Fruit fly (Drosophila melanogaster) whole organism, embryonic: ENCODE measurements around the gene Mkp3.

ENCODE experiments used
- Atf-2 ChIP-seq: fragments of 200-800 bp; sonication (Bioruptor generic); optimal IDR thresholded peaks from 2 replicates; lab custom pipeline; 2016; ENCODE audit warnings: missing biosample characterization, missing genetic modification characterization
- Atf3 ChIP-seq: fragments of 200-800 bp; sonication (Bioruptor generic); optimal IDR thresholded peaks from 3 replicates; lab custom pipeline; 2016; ENCODE audit warnings: missing biosample characterization, missing genetic modification characterization
- BtbVII ChIP-seq: fragments of 200-800 bp; sonication (Bioruptor generic); optimal IDR thresholded peaks from 3 replicates; lab custom pipeline; 2017; ENCODE audit warnings: missing biosample characterization, mild to moderate bottlenecking, missing genetic modification characterization
- CG10267 ChIP-seq: fragments of 200-800 bp; sonication (Bioruptor generic); optimal IDR thresholded peaks from 2 replicates; lab custom pipeline; 2018; ENCODE audit warnings: missing biosample characterization, mild to moderate bottlenecking, missing genetic modification characterization, moderate library complexity
- CG10431 ChIP-seq: fragments of 200-800 bp; sonication (Bioruptor generic); optimal IDR thresholded peaks from 3 replicates; lab custom pipeline; 2018; ENCODE audit warnings: missing biosample characterization, mild to moderate bottlenecking, missing genetic modification characterization
- CG12155 ChIP-seq: fragments of 200-800 bp; sonication (Bioruptor generic); optimal IDR thresholded peaks from 3 replicates; lab custom pipeline; 2016; ENCODE audit warnings: missing biosample characterization, missing genetic modification characterization
- CG12219 ChIP-seq: fragments of 200-800 bp; sonication (Bioruptor generic); optimal IDR thresholded peaks from 3 replicates; lab custom pipeline; 2018; ENCODE audit warnings: missing biosample characterization, mild to moderate bottlenecking, missing genetic modification characterization
- CG12236 ChIP-seq: fragments of 200-800 bp; sonication (Bioruptor generic); optimal IDR thresholded peaks from 2 replicates; lab custom pipeline; 2016; ENCODE audit warnings: missing biosample characterization, missing genetic modification characterization
- CG12391 ChIP-seq: fragments of 200-800 bp; sonication (Bioruptor generic); optimal IDR thresholded peaks from 3 replicates; lab custom pipeline; 2018; ENCODE audit warnings: missing biosample characterization, mild to moderate bottlenecking, missing genetic modification characterization, moderate library complexity
- CG15011 ChIP-seq: fragments of 200-800 bp; sonication (Bioruptor generic); optimal IDR thresholded peaks from 3 replicates; lab custom pipeline; 2018; ENCODE audit warnings: missing biosample characterization, mild to moderate bottlenecking, missing genetic modification characterization
- CG1647 ChIP-seq: fragments of 200-800 bp; sonication (Bioruptor generic); optimal IDR thresholded peaks from 3 replicates; lab custom pipeline; 2016; ENCODE audit warnings: missing biosample characterization, missing genetic modification characterization
- CG16863 ChIP-seq: fragments of 200-800 bp; sonication (Bioruptor generic); optimal IDR thresholded peaks from 3 replicates; lab custom pipeline; 2016; ENCODE audit warnings: missing biosample characterization, missing genetic modification characterization
- CG18011 ChIP-seq: fragments of 200-800 bp; sonication (Bioruptor generic); optimal IDR thresholded peaks from 2 replicates; lab custom pipeline; 2017; ENCODE audit warnings: missing biosample characterization, missing genetic modification characterization, mild to moderate bottlenecking, moderate library complexity, missing genotype
- CG18476 ChIP-seq: fragments of 200-800 bp; sonication (Bioruptor generic); optimal IDR thresholded peaks from 2 replicates; lab custom pipeline; 2016; ENCODE audit warnings: missing biosample characterization, mild to moderate bottlenecking, missing genetic modification characterization
- CG31441 ChIP-seq: fragments of 200-800 bp; sonication (Bioruptor generic); IDR thresholded peaks from 2 replicates; pipeline ENCODE4 v1.3.6; 2022; ENCODE audit warnings: missing biosample characterization, missing genetic modification characterization
- CG32772 ChIP-seq: fragments of 200-800 bp; sonication (Bioruptor generic); IDR thresholded peaks from 2 replicates; pipeline ENCODE4 v1.3.6; 2022; ENCODE audit warnings: missing biosample characterization, missing genetic modification characterization
- CG4854 ChIP-seq: fragments of 200-800 bp; sonication (Bioruptor generic); optimal IDR thresholded peaks from 2 replicates; lab custom pipeline; 2016; ENCODE audit warnings: missing biosample characterization, missing genetic modification characterization, inconsistent platforms
- CG6175 ChIP-seq: fragments of 200-800 bp; sonication (Bioruptor generic); IDR thresholded peaks from 3 replicates; pipeline ENCODE4 v1.3.6; 2022; ENCODE audit warnings: missing biosample characterization, missing genetic modification characterization
- CG7271 ChIP-seq: fragments of 200-800 bp; sonication (Bioruptor generic); optimal IDR thresholded peaks from 2 replicates; lab custom pipeline; 2018; ENCODE audit warnings: missing biosample characterization, mild to moderate bottlenecking, missing genetic modification characterization, moderate library complexity
- CG8281 ChIP-seq: fragments of 200-800 bp; sonication (Bioruptor generic); optimal IDR thresholded peaks from 2 replicates; lab custom pipeline; 2018; ENCODE audit warnings: missing biosample characterization, mild to moderate bottlenecking, missing genetic modification characterization, moderate library complexity
- CG8765 ChIP-seq: fragments of 200-800 bp; sonication (Bioruptor generic); IDR thresholded peaks from 2 replicates; pipeline ENCODE4 v1.3.6; 2022; ENCODE audit warnings: missing biosample characterization, missing genetic modification characterization
- CG9437 ChIP-seq: fragments of 200-800 bp; sonication (Bioruptor generic); optimal IDR thresholded peaks from 2 replicates; lab custom pipeline; 2018; ENCODE audit warnings: missing biosample characterization, mild to moderate bottlenecking, missing genetic modification characterization
- CG9932 ChIP-seq: fragments of 200-800 bp; sonication (Bioruptor generic); IDR thresholded peaks from 2 replicates; pipeline ENCODE4 v1.3.6; 2022; ENCODE audit warnings: missing biosample characterization, missing genetic modification characterization
- Camta ChIP-seq: fragments of 200-800 bp; sonication (Bioruptor generic); optimal IDR thresholded peaks from 2 replicates; lab custom pipeline; 2016; ENCODE audit warnings: missing biosample characterization, missing genetic modification characterization
- Chrac-16 ChIP-seq: fragments of 200-800 bp; sonication (Bioruptor generic); optimal IDR thresholded peaks from 3 replicates; lab custom pipeline; 2016; ENCODE audit warnings: missing biosample characterization, missing genetic modification characterization
- Dad ChIP-seq: fragments of 200-800 bp; sonication (Bioruptor generic); optimal IDR thresholded peaks from 3 replicates; lab custom pipeline; 2016; ENCODE audit warnings: missing biosample characterization, missing genetic modification characterization
- Dip3 ChIP-seq: fragments of 200-800 bp; sonication (Bioruptor generic); optimal IDR thresholded peaks from 3 replicates; lab custom pipeline; 2016; ENCODE audit warnings: missing biosample characterization, missing genetic modification characterization
- ERR ChIP-seq: fragments of 200-800 bp; sonication (Bioruptor generic); optimal IDR thresholded peaks from 2 replicates; lab custom pipeline; 2016; ENCODE audit warnings: missing biosample characterization, missing genetic modification characterization
- Fer1 ChIP-seq: fragments of 200-800 bp; sonication (Bioruptor generic); optimal IDR thresholded peaks from 2 replicates; lab custom pipeline; 2017; ENCODE audit warnings: missing biosample characterization, mild to moderate bottlenecking, missing genetic modification characterization
- Fer2 ChIP-seq: fragments of 200-800 bp; sonication (Bioruptor generic); optimal IDR thresholded peaks from 2 replicates; lab custom pipeline; 2018; ENCODE audit warnings: missing biosample characterization, mild to moderate bottlenecking, missing genetic modification characterization, moderate library complexity
- H2.0 ChIP-seq: fragments of 200-800 bp; sonication (Bioruptor generic); IDR thresholded peaks from 2 replicates; pipeline ENCODE4 v1.3.6; 2022; ENCODE audit warnings: missing biosample characterization, missing genetic modification characterization
- HLHmδ ChIP-seq: fragments of 200-800 bp; sonication (Bioruptor generic); optimal IDR thresholded peaks from 2 replicates; lab custom pipeline; 2018; ENCODE audit warnings: missing biosample characterization, mild to moderate bottlenecking, missing genetic modification characterization, moderate library complexity
- HmgZ ChIP-seq: fragments of 200-800 bp; sonication (Bioruptor generic); optimal IDR thresholded peaks from 2 replicates; lab custom pipeline; 2018; ENCODE audit warnings: missing biosample characterization, mild to moderate bottlenecking, missing genetic modification characterization
- NFAT ChIP-seq: fragments of 200-800 bp; sonication (Bioruptor generic); IDR thresholded peaks from 2 replicates; pipeline ENCODE4 v1.3.6; 2022; ENCODE audit warnings: missing biosample characterization, missing genetic modification characterization
- PHDP ChIP-seq: fragments of 200-800 bp; sonication (Bioruptor generic); optimal IDR thresholded peaks from 3 replicates; lab custom pipeline; 2018; ENCODE audit warnings: missing biosample characterization, mild to moderate bottlenecking, missing genetic modification characterization, moderate library complexity
- Poxn ChIP-seq: fragments of 200-800 bp; sonication (Bioruptor generic); IDR thresholded peaks from 2 replicates; pipeline ENCODE4 v1.3.6; 2022; ENCODE audit warnings: missing biosample characterization, missing genetic modification characterization
- Spps ChIP-seq: fragments of 200-800 bp; sonication (Bioruptor generic); optimal IDR thresholded peaks from 2 replicates; lab custom pipeline; 2018; ENCODE audit warnings: missing biosample characterization, mild to moderate bottlenecking, missing genetic modification characterization
- YL-1 ChIP-seq: fragments of 200-800 bp; sonication (Bioruptor generic); optimal IDR thresholded peaks from 3 replicates; lab custom pipeline; 2017; ENCODE audit warnings: missing biosample characterization, mild to moderate bottlenecking, missing genetic modification characterization
- abd-A ChIP-seq: fragments of 200-800 bp; sonication (Bioruptor generic); optimal IDR thresholded peaks from 3 replicates; lab custom pipeline; 2019; ENCODE audit warnings: missing biosample characterization, mild to moderate bottlenecking, missing genetic modification characterization, moderate library complexity
- ci ChIP-seq: fragments of 200-800 bp; sonication (Bioruptor generic); IDR thresholded peaks from 3 replicates; pipeline ENCODE4 v1.3.6; 2022; ENCODE audit warnings: missing biosample characterization, missing genetic modification characterization
- crc ChIP-seq: fragments of 200-800 bp; sonication (Bioruptor generic); optimal IDR thresholded peaks from 2 replicates; lab custom pipeline; 2016; ENCODE audit warnings: missing biosample characterization, missing genetic modification characterization
- fd3F ChIP-seq: fragments of 200-800 bp; sonication (Bioruptor generic); optimal IDR thresholded peaks from 2 replicates; lab custom pipeline; 2018; ENCODE audit warnings: missing biosample characterization, mild to moderate bottlenecking, missing genetic modification characterization, moderate library complexity
- insv ChIP-seq, 2 experiments: fragments of 200-800 bp; sonication (Bioruptor generic); optimal IDR thresholded peaks; 3 replicates each; lab custom pipeline; 2016 to 2018; ENCODE audit warnings: missing biosample characterization in 2 of 2, missing genetic modification characterization in 2 of 2
- kah ChIP-seq: fragments of 200-800 bp; sonication (Bioruptor generic); optimal IDR thresholded peaks from 2 replicates; lab custom pipeline; 2018; ENCODE audit warnings: missing biosample characterization, mild to moderate bottlenecking, missing genetic modification characterization
- kni ChIP-seq: fragments of 200-800 bp; sonication (Bioruptor generic); optimal IDR thresholded peaks from 3 replicates; lab custom pipeline; 2017; ENCODE audit warnings: mild to moderate bottlenecking, missing biosample characterization, missing genetic modification reagents, missing genetic modification characterization
- nom ChIP-seq: fragments of 200-800 bp; sonication (Bioruptor generic); optimal IDR thresholded peaks from 2 replicates; lab custom pipeline; 2017; ENCODE audit warnings: missing biosample characterization, missing genetic modification characterization, mild to moderate bottlenecking, moderate library complexity, missing genetic modification reagents
- org-1 ChIP-seq: fragments of 200-800 bp; sonication (Bioruptor generic); optimal IDR thresholded peaks from 2 replicates; lab custom pipeline; 2017; ENCODE audit warnings: missing biosample characterization, missing genetic modification characterization
- repo ChIP-seq: fragments of 200-800 bp; sonication (Bioruptor generic); optimal IDR thresholded peaks from 2 replicates; lab custom pipeline; 2016; ENCODE audit warnings: missing biosample characterization, missing genetic modification characterization
- wor ChIP-seq: fragments of 200-800 bp; sonication (Bioruptor generic); IDR thresholded peaks from 2 replicates; pipeline ENCODE4 v1.3.6; 2022; ENCODE audit warnings: missing biosample characterization, missing genetic modification characterization

Mkp3 gene

DNA sequence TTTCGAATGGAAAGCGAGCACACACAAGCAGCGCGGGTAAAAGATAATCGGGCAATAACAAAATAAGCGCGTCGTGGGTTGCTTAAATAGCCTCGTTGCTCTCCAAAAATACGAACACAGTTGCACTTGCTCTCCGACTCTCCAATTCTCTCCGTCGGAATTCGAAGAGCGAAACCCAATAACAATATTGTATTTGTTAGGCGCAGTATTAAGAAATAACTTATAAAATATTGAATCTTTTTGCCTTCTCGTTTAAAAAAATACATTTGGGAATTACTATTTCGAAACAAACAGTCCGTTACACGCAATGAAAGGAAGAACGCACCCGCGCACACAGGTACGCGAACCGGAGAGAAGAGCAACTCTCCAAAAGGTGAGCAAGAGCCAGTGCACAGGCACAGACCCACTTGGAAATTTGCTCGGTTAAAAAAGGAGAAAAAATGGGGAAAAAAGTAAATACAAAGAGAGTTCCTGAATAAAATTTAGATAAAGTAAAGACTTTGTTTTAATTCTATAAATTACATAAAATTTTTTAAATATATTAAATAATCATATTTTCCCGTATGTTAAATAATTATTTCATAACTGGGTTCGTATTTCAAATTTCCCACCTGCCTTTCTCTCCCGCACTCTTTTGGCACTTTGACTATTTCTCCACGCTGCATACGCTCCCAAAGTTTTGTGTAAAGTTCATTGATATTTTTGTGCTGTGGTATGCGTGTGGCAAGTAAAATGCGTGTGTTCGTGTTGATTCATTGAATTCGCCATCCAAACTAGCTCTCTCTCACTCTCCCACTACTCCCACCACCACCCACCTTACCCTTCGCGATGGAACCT lies at the start of gene Mkp3 (continued):
- TF ChIP-seq Poxn (GFP tag; lab: Robert Waterston, UW), result peak; percentile 65
- TF ChIP-seq PHDP (tag; lab: Kevin White, UChicago), result peak; percentile 94
- TF ChIP-seq HmgZ (tag; lab: Kevin White, UChicago), result peak; percentile 91
- no peak for TF ChIP-seq CG16863 (GFP tag; lab: Kevin White, UChicago)
- TF ChIP-seq CG1647, result no peak
- TF ChIP-seq CG18011 (GFP tag; lab: Kevin White, UChicago), result peak; percentile 80
- TF ChIP-seq H2.0 (GFP tag; lab: Robert Waterston, UW), result peak; percentile 87
- peak; percentile 63 for TF ChIP-seq CG18476 (GFP tag; lab: Kevin White, UChicago)
- no peak for TF ChIP-seq crc (GFP tag; lab: Kevin White, UChicago)
- no peak for TF ChIP-seq HLHmδ (GFP tag; lab: Kevin White, UChicago)
- peak; percentile 91 for TF ChIP-seq CG12391 (tag; lab: Kevin White, UChicago)
- peak; percentile 79 for TF ChIP-seq wor
- peak; percentile 86 for TF ChIP-seq Fer2 (tag; lab: Kevin White, UChicago)
- TF ChIP-seq CG9932, result peak; percentile 89
- TF ChIP-seq Atf3, result no peak
- TF ChIP-seq Camta, result no peak
- no peak for TF ChIP-seq ERR (GFP tag; lab: Kevin White, UChicago)
- no peak for TF ChIP-seq abd-A (tag; lab: Kevin White, UChicago)
- TF ChIP-seq CG32772, result peak; percentile 91
- TF ChIP-seq Atf-2 (GFP tag; lab: Kevin White, UChicago), result no peak
- peak; percentile 84 for TF ChIP-seq nom
- no peak for TF ChIP-seq repo (GFP tag; lab: Kevin White, UChicago)
- peak; percentile 59 for TF ChIP-seq YL-1
- TF ChIP-seq kah (GFP tag; lab: Kevin White, UChicago), result peak; percentile 57
- peak; percentile 77; the same call in 1 of the 2 replicates for TF ChIP-seq CG8765 (GFP tag; lab: Robert Waterston, UW)
- peak; percentile 48 for TF ChIP-seq Spps
- TF ChIP-seq Dip3 (GFP tag; lab: Kevin White, UChicago), result no peak
- TF ChIP-seq fd3F (GFP tag; lab: Kevin White, UChicago), result peak; percentile 85
- TF ChIP-seq CG10431 (GFP tag; lab: Kevin White, UChicago), result peak; percentile 58
- TF ChIP-seq insv (GFP tag; optimal IDR thresholded peaks at IDR 0.05; lab: Kevin White, UChicago), result peak in 1 of 2 experiments; percentile 41
- TF ChIP-seq CG8281 (tag; lab: Kevin White, UChicago), result peak; percentile 77
- TF ChIP-seq Fer1 (GFP tag; lab: Kevin White, UChicago), result peak; percentile 97
- TF ChIP-seq CG9437 (GFP tag; lab: Kevin White, UChicago), result peak; percentile 80
- peak; percentile 82 for TF ChIP-seq CG6175 (GFP tag; lab: Robert Waterston, UW)
- no peak for TF ChIP-seq CG7271 (tag; lab: Kevin White, UChicago)
- peak; percentile 82 for TF ChIP-seq CG10267
- TF ChIP-seq CG31441 (GFP tag; lab: Robert Waterston, UW), result peak; percentile 95
- TF ChIP-seq org-1 (GFP tag; lab: Kevin White, UChicago), result peak; percentile 89
- peak; percentile 89 for TF ChIP-seq CG15011
- TF ChIP-seq kni, result no peak
- TF ChIP-seq BtbVII (GFP tag; lab: Kevin White, UChicago), result peak; percentile 93
- TF ChIP-seq CG12155 (GFP tag; lab: Kevin White, UChicago), result peak; percentile 72
- TF ChIP-seq NFAT, result peak; percentile 72
- TF ChIP-seq Dad (GFP tag; lab: Kevin White, UChicago), result no peak
- TF ChIP-seq CG12236, result no peak
- peak; percentile 61 for TF ChIP-seq Chrac-16
- peak; percentile 82 for TF ChIP-seq CG12219 (GFP tag; lab: Kevin White, UChicago)
- TF ChIP-seq CG4854 (GFP tag; lab: Kevin White, UChicago), result no peak
- peak; percentile 82 for TF ChIP-seq ci (GFP tag; lab: Robert Waterston, UW)
